Fruit fly (Drosophila melanogaster) S2 (cell line): ENCODE data around the gene Sos.

Source experiments
- CG8478 ChIP-seq: fragments of >200 bp; optimal IDR thresholded peaks from 2 replicates; lab custom pipeline; 2018
- CTCF ChIP-seq, 2 experiments: fragments of >200 bp; optimal IDR thresholded peaks; 2 replicates each; lab custom pipeline; 2018

Gene Sos

DNA sequence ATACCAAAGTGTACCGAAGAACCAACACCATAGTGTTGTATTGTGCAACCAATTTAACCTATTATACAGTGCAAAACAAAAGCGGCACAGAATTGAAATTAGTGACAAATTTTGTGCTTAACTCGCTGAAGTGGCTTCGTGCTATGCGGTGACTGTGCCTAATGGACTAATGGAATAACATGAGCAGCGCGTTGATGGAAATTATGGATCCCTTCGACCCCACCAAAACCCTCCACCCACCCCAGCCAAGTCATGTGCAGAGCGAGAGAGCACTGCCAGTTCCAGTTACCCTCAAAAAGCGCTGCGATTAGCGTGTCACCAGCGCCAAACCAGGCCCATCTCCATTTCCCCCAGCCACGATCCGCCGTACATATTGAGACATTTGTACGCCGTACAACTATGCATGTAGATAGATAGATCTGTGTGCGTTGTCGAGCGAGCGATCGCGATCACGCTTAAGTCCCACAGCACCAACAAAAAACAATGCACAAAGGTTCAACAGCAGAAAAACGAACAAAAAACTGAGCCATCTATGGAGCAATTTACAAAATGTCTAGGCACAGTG lies 11.5 kb upstream of the Sos start:
- TF ChIP-seq CG8478 (lab: Kevin White, UChicago) (no peak), CTCF (optimal IDR thresholded peaks at IDR 0.05; lab: Kevin White, UChicago) (no peak)

DNA sequence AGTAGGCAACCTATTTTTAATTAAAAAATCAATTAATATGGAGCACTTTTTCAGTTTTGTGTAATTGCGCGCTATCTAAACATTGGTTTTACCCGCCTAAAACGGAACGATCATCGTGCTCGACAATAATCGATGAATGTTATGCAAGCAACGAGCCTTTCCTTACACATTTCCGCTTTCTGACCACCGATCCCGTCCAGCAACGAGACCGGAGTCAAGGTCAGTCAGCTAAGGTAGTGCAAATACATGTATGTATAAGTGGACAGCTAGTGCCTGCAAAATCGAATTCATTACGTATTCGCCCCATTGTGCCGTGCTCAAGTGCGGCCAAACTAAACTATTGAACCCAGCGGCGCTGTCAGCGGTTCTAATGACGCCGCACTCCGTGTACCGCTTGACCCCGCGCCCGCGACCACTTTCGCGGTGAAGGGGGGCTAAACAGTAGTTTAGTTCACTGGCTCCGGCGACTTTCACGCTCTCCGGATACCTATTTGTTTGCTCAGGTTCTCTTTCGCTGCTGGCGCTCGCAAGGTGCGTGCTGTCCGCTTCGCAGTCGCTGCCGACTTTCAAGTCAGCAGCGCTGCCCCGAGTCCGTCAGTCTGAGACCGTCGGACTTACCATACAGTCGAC lies 10.5 kb upstream of the Sos start, which contains the start of gene CAH1:
TSS of gene CAH1 (plus strand) at position 595 of the 630 bp plus-strand sequence.
- TF ChIP-seq CG8478 (lab: Kevin White, UChicago), result no peak
- no peak for TF ChIP-seq CTCF (optimal IDR thresholded peaks at IDR 0.05; lab: Kevin White, UChicago)

DNA sequence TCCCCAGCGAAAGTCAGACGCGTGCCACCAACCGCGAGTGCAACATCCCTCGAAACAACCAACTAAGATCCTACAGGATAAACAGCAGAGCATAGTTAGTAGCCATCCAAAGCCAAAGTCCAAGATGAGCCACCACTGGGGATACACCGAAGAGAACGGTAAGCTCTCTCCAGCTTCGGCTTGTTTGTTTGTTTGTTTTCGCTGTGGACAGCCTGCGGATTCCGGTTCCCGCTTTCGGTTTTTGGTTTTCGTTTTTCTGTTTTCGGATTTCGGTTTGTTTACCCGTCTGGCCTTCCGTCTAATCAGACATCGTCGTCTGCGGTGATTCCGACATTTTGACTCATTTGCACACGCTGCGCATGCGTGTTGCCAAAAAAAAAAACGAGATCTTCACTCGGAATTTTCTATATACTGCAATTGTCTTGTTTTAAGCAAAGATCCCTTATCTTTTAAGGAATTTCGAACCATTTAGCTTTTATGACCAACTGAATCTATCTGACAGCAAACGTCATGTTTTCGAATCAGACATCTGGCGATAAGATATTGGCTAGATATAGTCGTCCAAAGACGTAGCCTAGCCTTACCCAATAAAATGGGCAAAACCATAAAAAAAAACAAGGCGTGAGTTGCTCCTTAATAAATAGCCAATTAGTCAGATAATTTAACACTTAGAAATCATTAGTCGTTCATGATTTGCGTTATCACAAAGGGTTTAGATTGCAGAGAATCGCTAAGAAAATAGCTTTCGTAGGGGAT lies 9.6 kb upstream of the Sos start:
- no peak for TF ChIP-seq CG8478 (lab: Kevin White, UChicago)
- TF ChIP-seq CTCF (optimal IDR thresholded peaks at IDR 0.05; lab: Kevin White, UChicago), result no peak

dm6 chr2L:13804561-13805067 lies 9.0 kb upstream of the Sos start:
- TF ChIP-seq CG8478 (lab: Kevin White, UChicago) (no peak), CTCF (optimal IDR thresholded peaks at IDR 0.05; lab: Kevin White, UChicago) (no peak)

DNA sequence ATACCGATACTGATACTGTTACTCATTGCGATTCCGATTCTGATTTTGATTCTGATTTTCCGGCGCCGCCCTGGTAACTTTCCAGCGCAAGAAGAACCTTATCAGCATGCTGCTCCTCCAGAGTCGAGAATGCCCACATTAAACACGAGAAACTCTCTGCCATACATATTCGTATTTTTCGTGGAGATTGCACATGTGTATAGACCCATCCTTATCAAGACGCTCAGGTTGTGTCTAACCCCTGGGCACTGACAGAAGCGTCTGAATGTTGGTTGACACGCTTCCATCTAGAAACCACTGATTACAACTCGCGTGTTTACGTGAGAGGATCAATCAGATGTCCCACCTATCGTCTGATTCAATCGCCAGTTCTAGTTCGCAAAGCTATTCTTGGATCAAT lies 8.4 kb upstream of the Sos start:
- no peak for TF ChIP-seq CTCF (optimal IDR thresholded peaks at IDR 0.05; lab: Kevin White, UChicago)

- no peak for TF ChIP-seq CTCF (optimal IDR thresholded peaks at IDR 0.05; lab: Kevin White, UChicago)
- TF ChIP-seq CG8478 (lab: Kevin White, UChicago), result no peak
These were observed 6.5 kb upstream of the Sos start for dm6 chr2L:13807097-13807496.

DNA sequence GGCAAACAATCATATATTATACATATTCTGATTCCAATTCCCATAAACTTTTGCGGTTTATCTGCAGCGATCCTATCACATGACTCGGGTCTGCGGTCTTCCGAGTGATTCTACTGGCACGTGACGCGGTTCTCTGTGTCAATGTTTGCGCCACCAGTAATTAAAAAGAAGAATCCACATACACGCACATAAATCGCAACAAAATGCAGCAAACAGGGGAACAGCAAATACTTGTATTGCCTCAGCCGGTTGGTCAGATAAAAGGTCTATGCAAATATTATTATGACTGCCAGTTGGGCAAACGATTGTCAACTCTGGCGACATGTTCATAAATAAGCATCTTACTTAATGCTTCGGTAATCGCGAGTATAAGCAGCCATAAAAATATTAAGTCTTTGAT lies 5.7 kb upstream of the Sos start:
- TF ChIP-seq CG8478 (lab: Kevin White, UChicago) (no peak), CTCF (optimal IDR thresholded peaks at IDR 0.05; lab: Kevin White, UChicago) (no peak)

dm6 chr2L:13811323-13811722 lies 2.3 kb upstream of the Sos start, which contains the start of the genes Adat1 and CG16865:
Gene Adat1 (minus strand): TSS chr2L:13811474.
Gene CG16865 (plus strand): TSS chr2L:13811522.
- TF ChIP-seq CTCF (optimal IDR thresholded peaks at IDR 0.05; lab: Kevin White, UChicago) (peak in 1 of 2 experiments; percentile 12), CG8478 (lab: Kevin White, UChicago) (no peak)

- no peak for TF ChIP-seq CG8478 (lab: Kevin White, UChicago)
- no peak for TF ChIP-seq CTCF (optimal IDR thresholded peaks at IDR 0.05; lab: Kevin White, UChicago)
These were observed 460 bp upstream of the Sos start, which contains the start of gene CG16888 for dm6 chr2L:13813156-13813555. Gene CG16888 (minus strand): TSS chr2L:13813256.

- TF ChIP-seq CG8478 (lab: Kevin White, UChicago), result no peak
- TF ChIP-seq CTCF (optimal IDR thresholded peaks at IDR 0.05; lab: Kevin White, UChicago), result no peak
These were observed 6.6 kb downstream of the Sos start for dm6 chr2L:13820176-13820575.

DNA sequence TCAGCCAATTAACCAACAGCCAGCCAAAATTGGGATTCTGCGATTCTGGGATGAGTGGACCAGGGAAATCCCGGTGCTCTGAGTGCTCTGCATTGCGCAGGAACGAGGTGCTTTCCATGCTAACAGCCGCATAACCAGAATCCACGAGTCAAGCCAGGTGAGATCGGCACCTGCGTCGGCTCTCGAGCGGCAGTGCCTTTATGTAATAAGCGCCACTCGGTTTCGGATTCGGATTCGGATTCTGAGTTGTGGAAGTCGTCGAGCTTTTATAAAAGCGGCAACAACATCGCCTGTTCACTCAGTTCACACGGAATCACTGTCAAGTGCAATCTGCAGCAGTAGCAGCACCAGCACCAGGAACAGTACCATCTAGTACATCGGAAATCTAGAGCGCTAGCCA lies 7.3 kb downstream of the Sos start, which contains the start of gene b:
TSS of gene b (plus strand) at position 301 of the 400 bp plus-strand sequence.
- no peak for TF ChIP-seq CG8478 (lab: Kevin White, UChicago)
- no peak for TF ChIP-seq CTCF (optimal IDR thresholded peaks at IDR 0.05; lab: Kevin White, UChicago)

- TF ChIP-seq CTCF (optimal IDR thresholded peaks at IDR 0.05; lab: Kevin White, UChicago) (no peak), CG8478 (lab: Kevin White, UChicago) (no peak)
These were observed 13.9 kb downstream of the Sos start, which contains the start of gene PolG1 for dm6 chr2L:13827557-13827956. Gene PolG1 (minus strand): TSS chr2L:13827772.

DNA sequence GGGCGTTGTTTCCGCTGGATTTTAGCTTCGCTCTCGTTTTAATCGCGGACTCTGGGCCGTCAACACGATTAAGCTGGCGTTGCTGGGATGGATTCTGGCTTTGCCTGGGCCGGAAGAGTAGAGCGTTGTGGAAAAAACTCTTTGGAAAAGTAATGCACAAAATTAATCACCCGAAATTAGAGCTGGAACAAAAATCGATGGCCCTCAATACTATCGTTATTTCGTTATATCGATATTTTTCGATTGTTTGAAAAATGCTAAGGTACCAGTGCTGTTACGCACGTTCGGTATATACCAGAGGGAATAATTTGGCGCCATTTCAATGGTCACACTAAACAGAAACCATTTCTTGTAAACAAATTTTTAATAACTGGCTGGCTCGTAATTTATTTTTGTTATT lies 15.9 kb downstream of the Sos start, which contains the start of the genes Arpc1 and Orc5:
TSS of gene Arpc1 (minus strand) at position 202 of the 400 bp plus-strand sequence.
TSS of gene Orc5 (plus strand) at position 298 of the 400 bp plus-strand sequence.
- no peak for TF ChIP-seq CG8478 (lab: Kevin White, UChicago)
- TF ChIP-seq CTCF (optimal IDR thresholded peaks at IDR 0.05; lab: Kevin White, UChicago), result peak in 1 of 2 experiments; percentile 8

DNA sequence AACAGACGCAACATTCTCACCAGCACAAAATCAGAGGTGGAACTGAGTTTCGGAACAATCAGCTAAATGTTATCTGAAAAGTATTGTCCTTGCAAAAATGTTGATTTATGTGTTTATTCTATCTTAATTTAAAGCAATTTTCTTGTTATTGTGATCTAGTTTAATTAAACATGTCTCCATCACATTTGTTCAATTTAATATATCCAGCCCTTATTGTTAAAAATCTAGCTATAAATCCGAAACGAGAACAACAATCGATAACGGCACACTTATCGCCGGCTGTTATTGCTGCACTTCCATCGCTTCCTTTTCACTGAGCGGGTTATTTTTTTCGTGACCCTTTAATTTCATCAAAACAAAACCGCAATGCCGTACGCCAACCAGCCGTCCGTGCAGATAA lies 19.4 kb downstream of the Sos start, which contains the start of the genes GatC, PolG2 and Polr2C:
TSS of gene GatC (minus strand) at position 48 of the 400 bp plus-strand sequence.
TSS of gene PolG2 (minus strand) at position 48 of the 400 bp plus-strand sequence.
TSS of gene Polr2C (plus strand) at position 280 of the 400 bp plus-strand sequence.
- no peak for TF ChIP-seq CTCF (optimal IDR thresholded peaks at IDR 0.05; lab: Kevin White, UChicago)
- TF ChIP-seq CG8478 (lab: Kevin White, UChicago), result no peak
